Fruit fly (Drosophila melanogaster) whole organism, prepupa: ENCODE data around the gene CG31524.

ENCODE experiments used
- CG16779 ChIP-seq: fragments of 200-800 bp; sonication (Bioruptor generic); optimal IDR thresholded peaks from 3 replicates; lab custom pipeline; 2017; ENCODE audit warnings: missing biosample characterization, mild to moderate bottlenecking, missing genetic modification characterization
- CG6163 ChIP-seq: fragments of 200-800 bp; sonication (Bioruptor generic); IDR thresholded peaks from 3 replicates; pipeline ENCODE4 v1.3.6; 2022; ENCODE audit warnings: missing biosample characterization, missing genetic modification characterization
- CG8119 ChIP-seq: fragments of 200-800 bp; sonication (Bioruptor generic); IDR thresholded peaks from 3 replicates; pipeline ENCODE4 v1.3.6; 2022; ENCODE audit warnings: missing biosample characterization, missing genetic modification characterization
- CG8632 ChIP-seq: fragments of 200-800 bp; sonication (Bioruptor generic); optimal IDR thresholded peaks from 3 replicates; lab custom pipeline; 2016; ENCODE audit warnings: missing biosample characterization, missing genetic modification characterization
- Eip93F ChIP-seq: fragments of 200-800 bp; sonication (Bioruptor generic); optimal IDR thresholded peaks from 2 replicates; lab custom pipeline; 2016; ENCODE audit warnings: missing biosample characterization, mild to moderate bottlenecking, missing genetic modification characterization
- Gug ChIP-seq: fragments of 200-800 bp; sonication (Bioruptor generic); IDR thresholded peaks from 2 replicates; pipeline ENCODE4 v1.3.6; 2022; ENCODE audit warnings: missing biosample characterization, missing genetic modification characterization
- Hr4 ChIP-seq: fragments of 200-800 bp; sonication (Bioruptor generic); optimal IDR thresholded peaks from 3 replicates; lab custom pipeline; 2016; ENCODE audit warnings: missing biosample characterization, missing genetic modification characterization
- OdsH ChIP-seq: fragments of 200-800 bp; sonication (Bioruptor generic); optimal IDR thresholded peaks from 3 replicates; lab custom pipeline; 2016; ENCODE audit warnings: missing biosample characterization, missing genetic modification characterization
- Sox14 ChIP-seq: fragments of 200-800 bp; sonication (Bioruptor generic); optimal IDR thresholded peaks from 3 replicates; lab custom pipeline; 2016; ENCODE audit warnings: missing biosample characterization, missing genetic modification characterization
- acj6 ChIP-seq: fragments of 200-800 bp; sonication (Bioruptor generic); optimal IDR thresholded peaks from 3 replicates; lab custom pipeline; 2016; ENCODE audit warnings: missing biosample characterization, missing genetic modification characterization
- pdm3 ChIP-seq: fragments of 200-800 bp; sonication (Bioruptor generic); optimal IDR thresholded peaks from 3 replicates; lab custom pipeline; 2016; ENCODE audit warnings: missing biosample characterization, missing genetic modification characterization

DNA sequence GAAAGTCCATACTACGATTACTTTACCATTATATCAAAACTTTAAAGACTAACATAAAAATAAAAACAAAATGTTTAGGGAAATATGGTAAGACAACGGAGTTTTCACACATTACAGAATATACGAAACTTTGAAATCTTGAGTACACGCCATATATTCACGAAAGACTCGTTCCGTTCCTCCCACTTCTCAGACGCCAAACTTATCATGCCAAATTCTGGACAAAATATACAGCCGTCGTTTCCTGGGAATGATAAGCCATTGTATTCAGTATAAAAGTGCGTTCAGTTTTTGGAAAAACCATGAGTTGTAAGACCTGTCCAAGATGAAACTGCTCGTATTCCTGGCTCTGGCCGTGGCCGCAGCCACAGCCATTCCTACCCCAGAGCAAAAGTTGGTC is 25.5 kb downstream of the CG31524 start, which contains the start of gene Jon99Fi:
- TF ChIP-seq Gug (GFP tag; lab: Robert Waterston, UW) (no peak), OdsH (GFP tag; lab: Kevin White, UChicago) (no peak), acj6 (no peak), Sox14 (GFP tag; lab: Kevin White, UChicago) (no peak), CG8632 (GFP tag; lab: Kevin White, UChicago) (no peak), Eip93F (GFP tag; lab: Kevin White, UChicago) (no peak), CG6163 (GFP tag; lab: Robert Waterston, UW) (no peak), CG8119 (GFP tag; lab: Robert Waterston, UW) (no peak), pdm3 (no peak), CG16779 (tag; lab: Kevin White, UChicago) (no peak), Hr4 (GFP tag; lab: Kevin White, UChicago) (no peak)
